Worm (Caenorhabditis elegans): ENCODE data around the gene gpa-13.
A peak's percentile ranks its signal among the peaks of the same experiment; 100 is the strongest.

gpa-13 gene

DNA sequence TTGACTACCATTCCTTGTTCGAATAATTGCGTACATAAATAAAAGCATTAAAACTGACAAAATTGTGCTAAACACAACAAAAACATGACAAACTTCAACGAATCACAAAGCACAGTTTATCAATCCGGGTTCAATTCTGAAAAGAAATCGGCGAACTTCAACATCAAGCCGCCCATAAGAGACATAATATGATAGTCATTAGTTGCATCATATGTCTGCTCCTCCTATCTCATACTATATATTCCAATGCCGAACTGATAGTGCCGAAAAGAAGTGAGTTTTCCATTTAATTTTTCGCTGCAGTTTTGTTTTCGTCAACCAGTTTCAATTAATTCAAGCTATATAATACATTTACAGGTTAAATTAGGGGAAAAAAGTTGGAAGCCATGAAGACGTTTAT is 13.1 kb downstream of the gpa-13 start, which contains the start of gene hrg-7 (continued):
- TF ChIP-seq ztf-7 (tag; optimal IDR thresholded peaks at IDR 0.05) (peak; percentile 96), ztf-11 (tag; optimal IDR thresholded peaks at IDR 0.05) (no peak), dve-1 (tag; optimal IDR thresholded peaks at IDR 0.05; ENCODE audit: insufficient read depth) (peak; percentile 64), mep-1 (tag; optimal IDR thresholded peaks at IDR 0.05) (peak; percentile 10), aly-2 (tag; optimal IDR thresholded peaks at IDR 0.05) (no peak), daf-16 (GFP tag; optimal IDR thresholded peaks at IDR 0.05) (no peak), daf-16 (tag; optimal IDR thresholded peaks at IDR 0.05) (peak; percentile 63), ceh-20 (GFP tag; IDR thresholded peaks at IDR 0.05) (no peak), mdt-29 (GFP tag; IDR thresholded peaks at IDR 0.05) (no peak)

DNA sequence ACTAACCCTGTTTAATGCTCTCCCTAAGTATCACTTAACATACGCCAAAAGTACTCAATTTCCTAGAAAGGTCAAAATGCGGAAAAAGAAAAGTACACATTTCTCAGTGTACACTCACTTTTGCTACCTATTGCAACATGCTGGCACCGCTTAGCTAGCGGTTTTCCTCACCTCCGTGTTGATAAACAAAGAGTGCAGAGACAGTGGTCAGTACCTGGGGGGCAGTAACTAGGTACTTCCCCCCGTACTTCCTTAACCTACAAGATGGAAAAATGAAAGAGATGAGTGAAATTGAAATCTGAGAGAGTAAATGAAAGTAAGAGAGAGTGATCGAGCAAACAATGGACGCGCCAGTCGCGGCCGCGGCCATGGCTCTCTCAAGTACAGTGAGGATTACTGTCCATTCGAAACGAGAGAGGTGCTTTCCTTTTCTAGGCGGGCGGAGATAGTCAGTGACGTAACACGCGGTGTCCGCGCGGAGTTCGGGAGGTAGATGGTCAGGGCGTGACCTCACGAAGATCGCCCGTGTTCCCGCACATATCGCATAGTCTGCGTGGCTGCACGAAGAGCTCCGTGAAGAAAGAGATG is 18.5 kb downstream of the gpa-13 start, which contains the start of gene cky-1:
TSS of gene cky-1 (plus strand) at position 538 of the 588 bp plus-strand sequence.
- TF ChIP-seq F37D6.2 (tag; optimal IDR thresholded peaks at IDR 0.05) (no peak), hlh-11 (tag; optimal IDR thresholded peaks at IDR 0.05) (peak; percentile 8), ama-1 (optimal IDR thresholded peaks at IDR 0.05) (no peak), set-16 (GFP tag; IDR thresholded peaks at IDR 0.05) (peak; percentile 58; the same call in 1 of the 2 replicates), daf-19 (GFP tag; conservative IDR thresholded peaks at IDR 0.05) (0 out of 2 replicates have a peak, but pooled peaks have one; percentile 59)

- TF ChIP-seq dve-1 (tag; optimal IDR thresholded peaks at IDR 0.05; ENCODE audit: insufficient read depth) (peak; percentile 64), mes-2 (tag; optimal IDR thresholded peaks at IDR 0.05; ENCODE audit: poor library complexity, severe bottlenecking) (peak; percentile 19), pha-4 (GFP tag; IDR thresholded peaks at IDR 0.05) (no peak), pha-4 (tag; optimal IDR thresholded peaks at IDR 0.05) (no peak), hlh-11 (tag; optimal IDR thresholded peaks at IDR 0.05) (peak; percentile 54), pqm-1 (tag; optimal IDR thresholded peaks at IDR 0.05) (peak; percentile 65), mxl-3 (GFP tag; optimal IDR thresholded peaks at IDR 0.05) (peak; percentile 35), unc-62 (GFP tag; optimal IDR thresholded peaks at IDR 0.05 in 1 of 2) (peak in 1 of 2 experiments; percentile 95), unc-62 (tag; optimal IDR thresholded peaks at IDR 0.05) (no peak), nhr-6 (tag; optimal IDR thresholded peaks at IDR 0.05) (peak; percentile 62), zag-1 (tag; optimal IDR thresholded peaks at IDR 0.05) (no peak), daf-16 (GFP tag; optimal IDR thresholded peaks at IDR 0.05) (no peak), daf-16 (tag; optimal IDR thresholded peaks at IDR 0.05) (peak; percentile 64), T26A8.4 (GFP tag; IDR thresholded peaks at IDR 0.05) (no peak), nhr-77 (tag; optimal IDR thresholded peaks at IDR 0.05) (peak; percentile 51), T20F7.1 (GFP tag; optimal IDR thresholded peaks at IDR 0.05) (peak; percentile 56), dmd-6 (GFP tag; IDR thresholded peaks at IDR 0.05) (peak; percentile 53), fos-1 (tag; optimal IDR thresholded peaks at IDR 0.05) (no peak), nhr-28 (tag; optimal IDR thresholded peaks at IDR 0.05) (peak; percentile 92), lin-1 (GFP tag; IDR thresholded peaks at IDR 0.05) (0 out of 2 replicates have a peak, but pooled peaks have one; percentile 17), ztf-7 (tag; optimal IDR thresholded peaks at IDR 0.05) (peak; percentile 49), hlh-30 (tag; optimal IDR thresholded peaks at IDR 0.05; ENCODE audit: insufficient read depth) (peak; percentile 65), nhr-10 (tag; optimal IDR thresholded peaks at IDR 0.05) (peak; percentile 30), Y105C5A.15 (GFP tag; IDR thresholded peaks at IDR 0.05) (no peak)
These were observed 21.1 kb downstream of the gpa-13 start, which contains the start of the genes dhs-21 and xbx-9 for ce11 chrV:12733465-12734248. dhs-21 (minus strand) TSS chrV:12733645. xbx-9 (plus strand) TSS chrV:12734198.

DNA sequence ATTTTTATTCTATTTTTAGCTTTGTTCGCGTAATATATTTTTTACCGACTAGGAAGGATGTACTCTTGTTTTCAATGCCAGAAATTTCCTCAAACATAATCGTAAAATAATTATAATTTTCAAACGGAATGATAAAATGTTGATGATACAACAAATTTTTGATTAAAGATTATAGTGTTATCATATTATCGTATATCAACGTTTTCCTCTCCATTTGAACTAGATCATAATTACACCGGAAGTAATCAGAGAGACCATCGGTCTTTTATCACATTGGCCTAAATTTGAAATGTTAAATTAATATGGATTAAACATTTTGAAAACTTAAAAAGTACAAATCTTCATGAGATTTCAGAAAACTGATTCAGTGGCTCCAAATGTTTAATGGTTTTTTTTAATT is 22.0 kb downstream of the gpa-13 start:
- peak; percentile 58 for TF ChIP-seq pqm-1 (tag; optimal IDR thresholded peaks at IDR 0.05)
- no peak for TF ChIP-seq daf-16 (GFP tag; optimal IDR thresholded peaks at IDR 0.05)
- TF ChIP-seq daf-16 (tag; optimal IDR thresholded peaks at IDR 0.05): peak; percentile 56
- TF ChIP-seq ceh-44 (GFP tag; IDR thresholded peaks at IDR 0.05): no peak
- TF ChIP-seq nhr-28 (tag; optimal IDR thresholded peaks at IDR 0.05): peak; percentile 61
- no peak for TF ChIP-seq snpc-1.2 (GFP tag; IDR thresholded peaks at IDR 0.05)
- TF ChIP-seq daf-8 (GFP tag; IDR thresholded peaks at IDR 0.05): no peak
- no peak for TF ChIP-seq nhr-237 (tag; optimal IDR thresholded peaks at IDR 0.05)
- no peak for TF ChIP-seq madf-9 (GFP tag; conservative IDR thresholded peaks at IDR 0.05)
- TF ChIP-seq dpl-1 (GFP tag; optimal IDR thresholded peaks at IDR 0.05): no peak
- no peak for TF ChIP-seq pha-4 (GFP tag; IDR thresholded peaks at IDR 0.05)
- no peak for TF ChIP-seq pha-4 (tag; optimal IDR thresholded peaks at IDR 0.05)
- TF ChIP-seq daf-19 (GFP tag; conservative IDR thresholded peaks at IDR 0.05): no peak
- no peak for TF ChIP-seq ceh-20 (GFP tag; IDR thresholded peaks at IDR 0.05)
- TF ChIP-seq ceh-62 (tag; optimal IDR thresholded peaks at IDR 0.05): no peak
- no peak for TF ChIP-seq aly-2 (tag; optimal IDR thresholded peaks at IDR 0.05)
- TF ChIP-seq mxl-3 (GFP tag; optimal IDR thresholded peaks at IDR 0.05): no peak
- TF ChIP-seq dve-1 (tag; optimal IDR thresholded peaks at IDR 0.05; ENCODE audit: insufficient read depth): peak; percentile 42
- TF ChIP-seq lin-29 (GFP tag; IDR thresholded peaks at IDR 0.05): no peak
- no peak for TF ChIP-seq vab-7 (GFP tag; IDR thresholded peaks at IDR 0.05)
- TF ChIP-seq nhr-6 (tag; optimal IDR thresholded peaks at IDR 0.05): no peak
- no peak for TF ChIP-seq ces-1 (GFP tag; optimal IDR thresholded peaks at IDR 0.05)
